Worm (Caenorhabditis elegans) whole organism, L1 larva: ENCODE data around the gene srh-297.

ENCODE experiments used
- aha-1 ChIP-seq: fragments of 150-350 bp; optimal IDR thresholded peaks from 2 replicates; lab custom pipeline; 2014; ENCODE audit warnings: missing biosample characterization, missing genetic modification characterization
- aly-2 ChIP-seq: fragments of 150-350 bp; optimal IDR thresholded peaks from 2 replicates; lab custom pipeline; 2014; ENCODE audit warnings: missing biosample characterization, missing genetic modification characterization
- ama-1 ChIP-seq: fragments of 150-350 bp; optimal IDR thresholded peaks from 2 replicates; lab custom pipeline; 2014
- dpl-1 ChIP-seq, 3 experiments: fragments of 150-350 bp in 2 of 3; sonication (generic microtip) in 1 of 3; optimal IDR thresholded peaks; 2 replicates each; lab custom pipeline; 2014 to 2017; ENCODE audit warnings: missing biosample characterization in 3 of 3, missing genetic modification characterization in 3 of 3, missing genetic modification reagents in 3 of 3
- lin-15B ChIP-seq: fragments of 150-350 bp; sonication (generic microtip); optimal IDR thresholded peaks from 3 replicates; lab custom pipeline; 2014; ENCODE audit warnings: missing biosample characterization, missing genetic modification characterization
- nhr-47 ChIP-seq: sonication (generic microtip); optimal IDR thresholded peaks from 2 replicates; lab custom pipeline; 2016; ENCODE audit warnings: mild to moderate bottlenecking, missing genetic modification characterization, moderate library complexity, missing compliant biosample characterization
- pag-3 ChIP-seq: sonication (generic microtip); optimal IDR thresholded peaks from 2 replicates; lab custom pipeline; 2017; ENCODE audit warnings: missing genetic modification characterization, mild to moderate bottlenecking, missing compliant biosample characterization, antibody characterized with exemption, borderline replicate concordance; ENCODE audit not compliant: insufficient read depth
- pqm-1 ChIP-seq: sonication (generic microtip); optimal IDR thresholded peaks from 3 replicates; lab custom pipeline; 2017; ENCODE audit warnings: missing biosample characterization, missing genetic modification characterization
- rnt-1 ChIP-seq: sonication (generic microtip); optimal IDR thresholded peaks from 2 replicates; lab custom pipeline; 2016; ENCODE audit warnings: mild to moderate bottlenecking, missing genetic modification characterization, moderate library complexity, missing compliant biosample characterization
- zag-1 ChIP-seq: fragments of 150-350 bp; optimal IDR thresholded peaks from 2 replicates; lab custom pipeline; 2014; ENCODE audit warnings: missing biosample characterization, missing genetic modification characterization

DNA sequence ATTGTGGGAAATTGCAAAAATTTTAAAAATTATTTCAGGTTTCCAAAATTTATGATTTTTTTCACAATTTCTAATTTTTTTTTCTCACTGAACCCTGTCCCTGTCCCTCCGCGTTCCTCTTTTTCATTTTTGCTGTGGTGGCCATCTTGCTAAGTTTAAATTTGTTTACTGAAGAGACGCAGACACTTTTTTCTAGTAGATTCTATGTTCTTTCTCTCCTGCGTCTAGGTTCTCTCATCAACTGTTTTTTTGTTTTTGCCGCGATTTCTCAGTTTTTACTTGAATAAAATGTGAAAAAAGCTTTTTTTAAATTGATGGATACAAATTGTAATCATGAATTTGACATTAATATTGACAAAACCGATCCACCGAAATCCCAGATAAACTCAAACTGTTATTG is 21.1 kb downstream of the srh-297 start, which contains the start of gene ZC239.6:
- TF ChIP-seq pqm-1 (tag; lab: Kevin White, UChicago) (no peak), aly-2 (tag; lab: Kevin White, UChicago) (no peak), ama-1 (no peak), zag-1 (tag; lab: Kevin White, UChicago) (no peak), nhr-47 (tag; lab: Kevin White, UChicago) (peak; percentile 17), pag-3 (tag; lab: Kevin White, UChicago) (no peak), aha-1 (tag; lab: Kevin White, UChicago) (no peak), lin-15B (tag; lab: Kevin White, UChicago) (no peak), rnt-1 (tag; lab: Kevin White, UChicago) (peak; percentile 53), dpl-1 (GFP tag; optimal IDR thresholded peaks at IDR 0.05; lab: Kevin White, UChicago) (peak in 2 of 3 experiments; percentile 4 to 42)
